Fruit fly (Drosophila melanogaster): ENCODE results near the gene CG6171.
A peak's percentile ranks its signal among the peaks of the same experiment; 100 is the strongest.

CG6171 gene

dm6 chr3R:15361490-15361889 is 2.2 kb downstream of the CG6171 start, which contains the start of the genes Cog2 and Trax (continued):
- no peak for TF ChIP-seq fu2 (GFP tag; optimal IDR thresholded peaks at IDR 0.05)
- TF ChIP-seq nerfin-2 (GFP tag; IDR thresholded peaks at IDR 0.05; ENCODE audit: partially characterized antibody) = peak; percentile 53; the same call in 1 of the 2 replicates
- TF ChIP-seq CG4404 (GFP tag; IDR thresholded peaks at IDR 0.05) = no peak
- TF ChIP-seq grn (GFP tag; optimal IDR thresholded peaks at IDR 0.05) = no peak
- no peak for TF ChIP-seq bigmax (GFP tag; optimal IDR thresholded peaks at IDR 0.05)
- no peak for TF ChIP-seq Dbx (GFP tag; IDR thresholded peaks at IDR 0.05)
- no peak for TF ChIP-seq Hr3 (GFP tag; optimal IDR thresholded peaks at IDR 0.05)
- TF ChIP-seq Lim3 (GFP tag; IDR thresholded peaks at IDR 0.05) = no peak
- TF ChIP-seq CG11398 (GFP tag; optimal IDR thresholded peaks at IDR 0.05) = no peak
- no peak for TF ChIP-seq CG7556 (GFP tag; optimal IDR thresholded peaks at IDR 0.05)
- no peak for TF ChIP-seq B-H2 (GFP tag; optimal IDR thresholded peaks at IDR 0.05)
- TF ChIP-seq CG9727 (GFP tag; optimal IDR thresholded peaks at IDR 0.05) = no peak
- no peak for TF ChIP-seq gcm (GFP tag; optimal IDR thresholded peaks at IDR 0.05)
- no peak for TF ChIP-seq CG12942 (GFP tag; optimal IDR thresholded peaks at IDR 0.05)
- TF ChIP-seq Scr (GFP tag; IDR thresholded peaks at IDR 0.05; ENCODE audit: partially characterized antibody) = peak; percentile 92
- TF ChIP-seq Asciz (GFP tag; optimal IDR thresholded peaks at IDR 0.05) = no peak
- no peak for TF ChIP-seq pros (GFP tag; optimal IDR thresholded peaks at IDR 0.05)
- TF ChIP-seq gro (GFP tag; optimal IDR thresholded peaks at IDR 0.05) = no peak
- no peak for TF ChIP-seq Taf1 (GFP tag; IDR thresholded peaks at IDR 0.05)
- TF ChIP-seq CrebB (tag; optimal IDR thresholded peaks at IDR 0.05) = no peak
- peak; percentile 49 for TF ChIP-seq CG4617 (GFP tag; optimal IDR thresholded peaks at IDR 0.05; ENCODE audit: borderline replicate concordance)
- TF ChIP-seq CG13287 (GFP tag; IDR thresholded peaks at IDR 0.05; ENCODE audit: partially characterized antibody) = peak; percentile 95
- no peak for TF ChIP-seq CG3281 (GFP tag; optimal IDR thresholded peaks at IDR 0.05)
- TF ChIP-seq Dad (GFP tag; optimal IDR thresholded peaks at IDR 0.05) = no peak
- no peak for TF ChIP-seq CG10654 (GFP tag; optimal IDR thresholded peaks at IDR 0.05)
- TF ChIP-seq Trl (optimal IDR thresholded peaks at IDR 0.05) = no peak
- no peak for TF ChIP-seq Trl (GFP tag; optimal IDR thresholded peaks at IDR 0.05)
- TF ChIP-seq crp (GFP tag; optimal IDR thresholded peaks at IDR 0.05) = no peak
- no peak for TF ChIP-seq psq (GFP tag; optimal IDR thresholded peaks at IDR 0.05)
- no peak for TF ChIP-seq ac (GFP tag; optimal IDR thresholded peaks at IDR 0.05)
- TF ChIP-seq Hsf (GFP tag; optimal IDR thresholded peaks at IDR 0.05) = no peak
- TF ChIP-seq ERR (GFP tag; optimal IDR thresholded peaks at IDR 0.05) = no peak
- TF ChIP-seq danr (GFP tag; IDR thresholded peaks at IDR 0.05) = no peak
- TF ChIP-seq CG11696 (GFP tag; IDR thresholded peaks at IDR 0.05) = no peak
- no peak for TF ChIP-seq CG9876 (GFP tag; optimal IDR thresholded peaks at IDR 0.05)
- TF ChIP-seq sna (GFP tag; IDR thresholded peaks at IDR 0.05; ENCODE audit: partially characterized antibody) = peak; percentile 92
- TF ChIP-seq CG10979 (tag; optimal IDR thresholded peaks at IDR 0.05) = no peak
- no peak for TF ChIP-seq CG3065 (GFP tag; optimal IDR thresholded peaks at IDR 0.05)
- TF ChIP-seq Opbp (GFP tag; IDR thresholded peaks at IDR 0.05; ENCODE audit: partially characterized antibody) = peak; percentile 85; the same call in 2 of the 3 replicates
- TF ChIP-seq dmrt11E (tag; optimal IDR thresholded peaks at IDR 0.05) = no peak
- no peak for TF ChIP-seq ssp (GFP tag; IDR thresholded peaks at IDR 0.05)
- TF ChIP-seq CG6272 (GFP tag; IDR thresholded peaks at IDR 0.05) = no peak
- TF ChIP-seq Poxn (GFP tag; IDR thresholded peaks at IDR 0.05) = no peak
- peak; percentile 78 for TF ChIP-seq tna (GFP tag; IDR thresholded peaks at IDR 0.05; ENCODE audit: partially characterized antibody)
- TF ChIP-seq sens (GFP tag) = no peak
- no peak for TF ChIP-seq Abd-B (GFP tag; optimal IDR thresholded peaks at IDR 0.05)
- no peak for TF ChIP-seq HmgZ (tag; optimal IDR thresholded peaks at IDR 0.05)
- TF ChIP-seq ato (GFP tag; IDR thresholded peaks at IDR 0.05; ENCODE audit: partially characterized antibody) = peak; percentile 70
- no peak for TF ChIP-seq CG11695 (GFP tag; IDR thresholded peaks at IDR 0.05)
- no peak for TF ChIP-seq Ravus (GFP tag; IDR thresholded peaks at IDR 0.05)
- TF ChIP-seq gsb (GFP tag; IDR thresholded peaks at IDR 0.05) = no peak
- TF ChIP-seq pho (GFP tag; optimal IDR thresholded peaks at IDR 0.05) = no peak

Data from whole organism, embryonic.